Fruit fly (Drosophila melanogaster) whole organism, embryonic: Measurements from ENCODE around the gene MBD-like.
A peak's percentile ranks its signal among the peaks of the same experiment; 100 is the strongest.

Experiments used
- Ada2b ChIP-seq: fragments of 200-800 bp; sonication (Bioruptor generic); IDR thresholded peaks from 2 replicates; pipeline ENCODE4 v1.3.6; 2022; ENCODE audit warnings: missing biosample characterization, missing genetic modification characterization
- Adf1 ChIP-seq: fragments of 200-800 bp; sonication (Bioruptor generic); IDR thresholded peaks from 2 replicates; pipeline ENCODE4 v1.3.6; 2022; ENCODE audit warnings: missing biosample characterization, missing genetic modification characterization
- Asciz ChIP-seq: fragments of 200-800 bp; sonication (Bioruptor generic); optimal IDR thresholded peaks from 2 replicates; lab custom pipeline; 2017; ENCODE audit warnings: missing biosample characterization, mild to moderate bottlenecking, missing genetic modification characterization, missing genetic modification reagents
- Atf3 ChIP-seq: fragments of 200-800 bp; sonication (Bioruptor generic); optimal IDR thresholded peaks from 3 replicates; lab custom pipeline; 2016; ENCODE audit warnings: missing biosample characterization, missing genetic modification characterization
- CG10267 ChIP-seq: fragments of 200-800 bp; sonication (Bioruptor generic); optimal IDR thresholded peaks from 2 replicates; lab custom pipeline; 2018; ENCODE audit warnings: missing biosample characterization, mild to moderate bottlenecking, missing genetic modification characterization, moderate library complexity
- CG11723 ChIP-seq: fragments of 200-800 bp; sonication (Bioruptor generic); optimal IDR thresholded peaks from 2 replicates; lab custom pipeline; 2017; ENCODE audit warnings: missing biosample characterization, mild to moderate bottlenecking, missing genetic modification characterization
- CG12391 ChIP-seq: fragments of 200-800 bp; sonication (Bioruptor generic); optimal IDR thresholded peaks from 3 replicates; lab custom pipeline; 2018; ENCODE audit warnings: missing biosample characterization, mild to moderate bottlenecking, missing genetic modification characterization, moderate library complexity
- CG13424 ChIP-seq: fragments of 200-800 bp; sonication (Bioruptor generic); optimal IDR thresholded peaks from 2 replicates; lab custom pipeline; 2019; ENCODE audit warnings: missing biosample characterization, mild to moderate bottlenecking, missing genetic modification characterization, moderate library complexity
- CG14441 ChIP-seq: fragments of 200-800 bp; sonication (Bioruptor generic); IDR thresholded peaks from 2 replicates; pipeline ENCODE4 v1.3.6; 2022; ENCODE audit warnings: missing biosample characterization, missing genetic modification characterization
- CG15073 ChIP-seq: fragments of 200-800 bp; sonication (Bioruptor generic); optimal IDR thresholded peaks from 2 replicates; lab custom pipeline; 2016; ENCODE audit warnings: missing biosample characterization, missing genetic modification characterization
- CG17385 ChIP-seq: fragments of 200-800 bp; sonication (Bioruptor generic); optimal IDR thresholded peaks from 3 replicates; lab custom pipeline; 2018; ENCODE audit warnings: missing biosample characterization, mild to moderate bottlenecking, missing genetic modification characterization
- CG17568 ChIP-seq: fragments of 200-800 bp; sonication (Bioruptor generic); optimal IDR thresholded peaks from 2 replicates; lab custom pipeline; 2018; ENCODE audit warnings: missing biosample characterization, mild to moderate bottlenecking, missing genetic modification characterization, moderate library complexity
- CG17802 ChIP-seq: fragments of 200-800 bp; sonication (Bioruptor generic); optimal IDR thresholded peaks from 2 replicates; lab custom pipeline; 2018; ENCODE audit warnings: missing biosample characterization, mild to moderate bottlenecking, missing genetic modification characterization, moderate library complexity
- CG17829 ChIP-seq: fragments of 200-800 bp; optimal IDR thresholded peaks from 2 replicates; lab custom pipeline; 2019; ENCODE audit warnings: missing biosample characterization, mild to moderate bottlenecking, missing genetic modification characterization, moderate library complexity
- CG2202 ChIP-seq: fragments of 200-800 bp; sonication (Bioruptor generic); optimal IDR thresholded peaks from 2 replicates; lab custom pipeline; 2018; ENCODE audit warnings: missing biosample characterization, mild to moderate bottlenecking, missing genetic modification characterization
- CG31441 ChIP-seq: fragments of 200-800 bp; sonication (Bioruptor generic); IDR thresholded peaks from 2 replicates; pipeline ENCODE4 v1.3.6; 2022; ENCODE audit warnings: missing biosample characterization, missing genetic modification characterization
- CG3281 ChIP-seq: fragments of 200-800 bp; sonication (Bioruptor generic); optimal IDR thresholded peaks from 3 replicates; lab custom pipeline; 2017; ENCODE audit warnings: missing biosample characterization, mild to moderate bottlenecking, missing genetic modification characterization
- CG34422 ChIP-seq: fragments of 200-800 bp; sonication (Bioruptor generic); IDR thresholded peaks from 3 replicates; pipeline ENCODE4 v1.3.6; 2022; ENCODE audit warnings: missing biosample characterization, missing genetic modification characterization
- CG4820 ChIP-seq: fragments of 200-800 bp; sonication (Bioruptor generic); optimal IDR thresholded peaks from 3 replicates; lab custom pipeline; 2016; ENCODE audit warnings: missing biosample characterization, missing genetic modification characterization
- CG5180 ChIP-seq: fragments of 200-800 bp; sonication (Bioruptor generic); optimal IDR thresholded peaks from 3 replicates; lab custom pipeline; 2017; ENCODE audit warnings: missing biosample characterization, missing genetic modification characterization, mild to moderate bottlenecking, moderate library complexity, missing genetic modification reagents
- CG6683 ChIP-seq: fragments of 200-800 bp; sonication (Bioruptor generic); optimal IDR thresholded peaks from 2 replicates; lab custom pipeline; 2017; ENCODE audit warnings: missing biosample characterization, mild to moderate bottlenecking, missing genetic modification characterization, missing genetic modification reagents
- CG7745 ChIP-seq: fragments of 200-800 bp; sonication (Bioruptor generic); optimal IDR thresholded peaks from 2 replicates; lab custom pipeline; 2018; ENCODE audit warnings: missing biosample characterization, mild to moderate bottlenecking, missing genetic modification characterization, moderate library complexity
- CG8089 ChIP-seq: fragments of 200-800 bp; sonication (Bioruptor generic); optimal IDR thresholded peaks from 3 replicates; lab custom pipeline; 2016; ENCODE audit warnings: missing biosample characterization, missing genetic modification characterization
- CG8290 ChIP-seq, 3 experiments: fragments of 200-800 bp; sonication (Bioruptor generic); optimal IDR thresholded peaks; 2 replicates each; lab custom pipeline; 2016 to 2019; ENCODE audit warnings: missing biosample characterization in 3 of 3, missing genetic modification characterization in 3 of 3, mild to moderate bottlenecking in 2 of 3, moderate library complexity in 1 of 3
- CG9215 ChIP-seq: fragments of 200-800 bp; sonication (Bioruptor generic); IDR thresholded peaks from 2 replicates; pipeline ENCODE4 v1.3.6; 2022; ENCODE audit warnings: missing biosample characterization, missing genetic modification characterization
- CTCF ChIP-seq: fragments of 200-800 bp; sonication (Bioruptor generic); optimal IDR thresholded peaks from 2 replicates; lab custom pipeline; 2017; ENCODE audit warnings: missing biosample characterization, mild to moderate bottlenecking, missing genetic modification characterization, moderate library complexity
- Hr78 ChIP-seq, 2 experiments: fragments of 200-800 bp in 1 of 2; fragments of >200 bp in 1 of 2; sonication (Bioruptor generic) in 1 of 2; optimal IDR thresholded peaks; 2 replicates each; lab custom pipeline; 2017 to 2019; ENCODE audit warnings: missing biosample characterization in 2 of 2, missing genetic modification characterization in 2 of 2, mild to moderate bottlenecking in 1 of 2, moderate library complexity in 1 of 2
- Med ChIP-seq: fragments of 200-800 bp; sonication (Bioruptor generic); peaks from one replicate; lab custom pipeline; 2016; ENCODE audit warnings: missing biosample characterization, missing genetic modification characterization, mild to moderate bottlenecking, inconsistent platforms, moderate library complexity
- NK7.1 ChIP-seq: fragments of 200-800 bp; sonication (Bioruptor generic); optimal IDR thresholded peaks from 3 replicates; lab custom pipeline; 2016; ENCODE audit warnings: missing biosample characterization, missing genetic modification characterization
- PHDP ChIP-seq: fragments of 200-800 bp; sonication (Bioruptor generic); optimal IDR thresholded peaks from 3 replicates; lab custom pipeline; 2018; ENCODE audit warnings: missing biosample characterization, mild to moderate bottlenecking, missing genetic modification characterization, moderate library complexity
- al ChIP-seq: fragments of 200-800 bp; sonication (Bioruptor generic); IDR thresholded peaks from 2 replicates; pipeline ENCODE4 v1.3.6; 2022; ENCODE audit warnings: missing biosample characterization, missing genetic modification characterization
- cad ChIP-seq: fragments of >200 bp; optimal IDR thresholded peaks from 2 replicates; lab custom pipeline; 2017; ENCODE audit warnings: missing biosample characterization, missing genetic modification characterization
- cg ChIP-seq: fragments of 200-800 bp; sonication (Bioruptor generic); optimal IDR thresholded peaks from 3 replicates; lab custom pipeline; 2019; ENCODE audit warnings: missing biosample characterization, mild to moderate bottlenecking, missing genetic modification characterization, moderate library complexity
- chm ChIP-seq: fragments of 200-800 bp; sonication (Bioruptor generic); IDR thresholded peaks from 2 replicates; pipeline ENCODE4 v1.3.6; 2022; ENCODE audit warnings: missing biosample characterization, missing genetic modification characterization
- esg ChIP-seq: fragments of 200-800 bp; sonication (Bioruptor generic); conservative IDR thresholded peaks from 2 replicates; pipeline ENCODE4 v1.3.6; 2022; ENCODE audit warnings: missing biosample characterization, missing genetic modification characterization
- exex ChIP-seq: fragments of 200-800 bp; sonication (Bioruptor generic); optimal IDR thresholded peaks from 4 replicates; lab custom pipeline; 2018; ENCODE audit warnings: missing biosample characterization, mild to moderate bottlenecking, missing genetic modification characterization, moderate library complexity
- grn ChIP-seq: fragments of 200-800 bp; sonication (Bioruptor generic); optimal IDR thresholded peaks from 3 replicates; lab custom pipeline; 2017; ENCODE audit warnings: missing biosample characterization, missing genetic modification characterization
- ham ChIP-seq: fragments of 200-800 bp; sonication (Bioruptor generic); IDR thresholded peaks from 2 replicates; pipeline ENCODE4 v1.3.6; 2022; ENCODE audit warnings: missing biosample characterization, missing genetic modification characterization
- insv ChIP-seq, 2 experiments: fragments of 200-800 bp; sonication (Bioruptor generic); optimal IDR thresholded peaks; 3 replicates each; lab custom pipeline; 2016 to 2018; ENCODE audit warnings: missing biosample characterization in 2 of 2, missing genetic modification characterization in 2 of 2
- maf-S ChIP-seq: fragments of 200-800 bp; sonication (Bioruptor generic); optimal IDR thresholded peaks from 2 replicates; lab custom pipeline; 2016; ENCODE audit warnings: missing biosample characterization, missing genetic modification characterization
- nom ChIP-seq: fragments of 200-800 bp; sonication (Bioruptor generic); optimal IDR thresholded peaks from 2 replicates; lab custom pipeline; 2017; ENCODE audit warnings: missing biosample characterization, missing genetic modification characterization, mild to moderate bottlenecking, moderate library complexity, missing genetic modification reagents
- pros ChIP-seq: fragments of 200-800 bp; sonication (Bioruptor generic); optimal IDR thresholded peaks from 3 replicates; lab custom pipeline; 2019; ENCODE audit warnings: missing biosample characterization, mild to moderate bottlenecking, missing genetic modification characterization, moderate library complexity
- ranshi ChIP-seq: fragments of 200-800 bp; sonication (Bioruptor generic); IDR thresholded peaks from 2 replicates; pipeline ENCODE4 v1.3.6; 2022; ENCODE audit warnings: missing biosample characterization, missing genetic modification characterization
- ro ChIP-seq: fragments of 200-800 bp; sonication (Bioruptor generic); IDR thresholded peaks from 2 replicates; pipeline ENCODE4 v1.3.6; 2022; ENCODE audit warnings: missing biosample characterization, missing genetic modification characterization
- scrt ChIP-seq: fragments of 200-800 bp; sonication (Bioruptor generic); optimal IDR thresholded peaks from 2 replicates; lab custom pipeline; 2018; ENCODE audit warnings: missing biosample characterization, mild to moderate bottlenecking, missing genetic modification characterization, moderate library complexity
- sqz ChIP-seq: fragments of 200-800 bp; sonication (Bioruptor generic); optimal IDR thresholded peaks from 3 replicates; lab custom pipeline; 2018; ENCODE audit warnings: missing biosample characterization, mild to moderate bottlenecking, missing genetic modification characterization
- twi ChIP-seq: fragments of 200-800 bp; optimal IDR thresholded peaks from 2 replicates; lab custom pipeline; 2019; ENCODE audit warnings: missing biosample characterization, mild to moderate bottlenecking, missing genetic modification characterization, moderate library complexity
- unpg ChIP-seq: fragments of 200-800 bp; sonication (Bioruptor generic); optimal IDR thresholded peaks from 3 replicates; lab custom pipeline; 2018; ENCODE audit warnings: missing biosample characterization, mild to moderate bottlenecking, missing genetic modification characterization, moderate library complexity

Gene MBD-like

DNA sequence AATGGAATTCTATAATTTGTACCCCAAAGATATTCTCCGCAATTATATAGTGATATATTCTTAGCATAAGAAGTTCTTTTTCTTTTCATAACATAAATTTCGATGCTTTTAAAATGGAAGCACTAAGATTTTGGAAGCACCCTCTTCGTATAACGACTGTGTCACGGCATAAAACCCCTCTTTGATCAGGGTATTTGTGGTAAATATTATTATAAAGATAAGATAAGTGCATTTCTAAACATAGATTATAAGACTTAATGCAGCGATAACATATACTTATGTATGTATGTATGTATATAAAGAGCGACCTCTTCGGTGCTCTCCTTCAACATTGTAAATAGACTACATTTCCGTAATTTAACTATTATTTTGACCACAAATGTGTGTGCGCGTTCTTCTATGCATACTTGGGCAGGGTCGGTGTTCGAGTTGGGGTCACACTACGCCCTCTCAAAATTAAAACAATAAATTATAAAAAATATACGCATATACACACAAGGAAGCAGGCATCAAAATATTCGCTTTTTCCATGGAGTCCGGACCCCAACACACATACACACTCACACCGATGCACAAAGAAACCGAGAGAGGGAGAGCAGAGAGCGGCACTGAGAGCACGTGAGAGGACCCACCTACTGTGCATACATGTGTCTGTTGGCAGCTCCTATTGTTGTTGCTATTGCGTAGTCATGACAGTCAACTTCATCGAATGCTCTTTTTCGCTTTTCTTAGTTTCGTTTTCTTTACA, 9.1 kb upstream of the MBD-like start (continued):
- TF ChIP-seq nom (GFP tag; lab: Kevin White, UChicago): peak; percentile 62
- TF ChIP-seq CG17568 (GFP tag; lab: Kevin White, UChicago): peak; percentile 22
- no peak for TF ChIP-seq insv (GFP tag; optimal IDR thresholded peaks at IDR 0.05; lab: Kevin White, UChicago)
- peak; percentile 39 for TF ChIP-seq exex (tag; lab: Kevin White, UChicago)
- TF ChIP-seq CG2202 (tag; lab: Kevin White, UChicago): peak; percentile 22
- no peak for TF ChIP-seq CG8290 (GFP tag; optimal IDR thresholded peaks at IDR 0.05; lab: Kevin White, UChicago)
- peak in 1 of 2 experiments; percentile 12 for TF ChIP-seq CG8290 (tag; optimal IDR thresholded peaks at IDR 0.05; lab: Kevin White, UChicago)
- TF ChIP-seq CG31441: no peak
- peak in 1 of 2 experiments; percentile 80 for TF ChIP-seq Hr78 (GFP tag; optimal IDR thresholded peaks at IDR 0.05; lab: Kevin White, UChicago)
- no peak for TF ChIP-seq pros
- TF ChIP-seq al: no peak
- no peak for TF ChIP-seq scrt (GFP tag; lab: Kevin White, UChicago)
- no peak for TF ChIP-seq CG4820 (GFP tag; lab: Kevin White, UChicago)
- TF ChIP-seq CG17385 (GFP tag; lab: Kevin White, UChicago): peak; percentile 18
- no peak for TF ChIP-seq chm (GFP tag; lab: Robert Waterston, UW)
- TF ChIP-seq Adf1 (GFP tag; lab: Robert Waterston, UW): no peak
- no peak for TF ChIP-seq CG17802 (tag; lab: Kevin White, UChicago)
- TF ChIP-seq grn (GFP tag; lab: Kevin White, UChicago): peak; percentile 50
- TF ChIP-seq ranshi (GFP tag; lab: Robert Waterston, UW): no peak
- TF ChIP-seq CG10267 (tag; lab: Kevin White, UChicago): no peak
- no peak for TF ChIP-seq CG7745
- no peak for TF ChIP-seq CG8089
- peak; percentile 1 for TF ChIP-seq PHDP (tag; lab: Kevin White, UChicago)
- TF ChIP-seq maf-S (GFP tag; lab: Kevin White, UChicago): no peak
- no peak for TF ChIP-seq Ada2b (GFP tag; lab: Robert Waterston, UW)
- peak; percentile 62 for TF ChIP-seq Asciz (GFP tag; lab: Kevin White, UChicago)
- TF ChIP-seq Med (GFP tag; lab: Kevin White, UChicago): peak; percentile 66
- TF ChIP-seq CG15073 (GFP tag; lab: Kevin White, UChicago): no peak

DNA sequence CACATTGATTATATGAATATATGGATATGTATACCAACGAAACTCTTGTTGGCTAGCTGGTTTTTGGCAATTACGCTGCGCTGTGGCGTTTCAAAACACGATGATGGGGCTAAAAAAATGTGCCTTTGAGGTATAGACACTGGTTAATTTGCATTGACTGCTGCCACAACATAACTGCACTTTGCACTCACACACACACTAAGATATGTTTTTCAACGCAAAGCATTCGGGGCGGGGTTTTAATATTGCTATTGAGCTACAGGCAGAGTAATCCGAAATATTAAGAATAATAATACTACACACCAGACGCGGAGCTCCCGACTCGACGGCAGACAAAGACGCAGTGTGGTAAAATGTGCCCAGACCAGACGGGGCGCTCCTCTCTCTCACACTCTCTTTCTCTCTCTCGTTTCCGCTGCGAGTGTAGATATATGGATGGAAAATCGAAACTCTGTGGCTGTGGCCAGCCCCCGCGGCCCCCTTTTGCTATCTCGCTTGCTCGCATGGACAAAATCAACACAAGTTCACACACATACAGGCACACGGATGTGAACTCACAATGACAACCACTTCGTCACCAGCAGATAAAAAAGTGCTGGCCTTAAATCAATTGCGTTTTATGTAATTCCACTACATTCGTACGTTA, 8.4 kb upstream of the MBD-like start:
- TF ChIP-seq CG8290 (GFP tag; optimal IDR thresholded peaks at IDR 0.05; lab: Kevin White, UChicago) (no peak), CG8290 (tag; optimal IDR thresholded peaks at IDR 0.05; lab: Kevin White, UChicago) (peak; percentile 46 to 73), CG14441 (GFP tag; lab: Robert Waterston, UW) (no peak), CG17829 (tag; lab: Kevin White, UChicago) (no peak), CG13424 (tag; lab: Kevin White, UChicago) (no peak), unpg (peak; percentile 16), CG12391 (tag; lab: Kevin White, UChicago) (no peak), CG11723 (GFP tag; lab: Kevin White, UChicago) (peak; percentile 32), NK7.1 (GFP tag; lab: Kevin White, UChicago) (no peak), CG3281 (peak; percentile 63), sqz (no peak), CG34422 (GFP tag; lab: Robert Waterston, UW) (no peak), esg (GFP tag; lab: Robert Waterston, UW) (no peak), CG6683 (GFP tag; lab: Kevin White, UChicago) (no peak), Med (GFP tag; lab: Kevin White, UChicago) (peak; percentile 91), cad (no peak), CG9215 (GFP tag; lab: Robert Waterston, UW) (no peak), Atf3 (no peak), cg (GFP tag; lab: Kevin White, UChicago) (peak; percentile 97), ham (GFP tag; lab: Robert Waterston, UW) (no peak), ro (GFP tag; lab: Robert Waterston, UW) (no peak), twi (tag; lab: Kevin White, UChicago) (no peak), CTCF (peak; percentile 13), CG5180 (peak; percentile 59)
